Fruit fly (Drosophila melanogaster) S2 (cell line): Measurements from ENCODE around the gene CG13144.

Source experiments
- CG8478 ChIP-seq: fragments of >200 bp; optimal IDR thresholded peaks from 2 replicates; lab custom pipeline; 2018
- CTCF ChIP-seq, 2 experiments: fragments of >200 bp; optimal IDR thresholded peaks; 2 replicates each; lab custom pipeline; 2018

dm6 chr2L:10534022-10534421 is 42.8 kb upstream of the CG13144 start, which contains the start of gene CG18302:
- TF ChIP-seq CG8478 (no peak), CTCF (optimal IDR thresholded peaks at IDR 0.05; lab: Kevin White, UChicago) (no peak)
